Fruit fly (Drosophila melanogaster) Kc167 (cell line): ENCODE measurements around the gene Rac1.

ENCODE experiments used
- Myc ChIP-seq: fragments of >200 bp; optimal IDR thresholded peaks from 2 replicates; lab custom pipeline; 2017; ENCODE audit warnings: missing external identifiers
- Sin3A ChIP-seq: fragments of >200 bp; optimal IDR thresholded peaks from 2 replicates; lab custom pipeline; 2018; ENCODE audit warnings: missing external identifiers
- h ChIP-seq: fragments of >200 bp; optimal IDR thresholded peaks from 3 replicates; lab custom pipeline; 2018; ENCODE audit warnings: missing external identifiers
- insv ChIP-seq: fragments of >200 bp; optimal IDR thresholded peaks from 3 replicates; lab custom pipeline; 2018; ENCODE audit warnings: missing external identifiers
- psq ChIP-seq: fragments of >200 bp; optimal IDR thresholded peaks from 2 replicates; lab custom pipeline; 2017; ENCODE audit warnings: missing external identifiers
- ttk ChIP-seq: sonication (Bioruptor generic); optimal IDR thresholded peaks from 2 replicates; lab custom pipeline; 2017; ENCODE audit warnings: missing external identifiers

Rac1 gene

dm6 chr3L:1334571-1335427, 32.3 kb upstream of the Rac1 start, which contains the start of the genes Hmbs and CG2211:
TSS of gene Hmbs (plus strand) at chr3L:1334889.
TSS of gene CG2211 (minus strand) at chr3L:1335359.
- TF ChIP-seq Myc (lab: Kevin White, UChicago), result no peak
- no peak for TF ChIP-seq h
- TF ChIP-seq insv, result no peak

dm6 chr3L:1332973-1333372, 30.5 kb upstream of the Rac1 start, which contains the start of gene msd5:
TSS of gene msd5 (minus strand) at chr3L:1333146.
- no peak for TF ChIP-seq Myc (lab: Kevin White, UChicago)
- no peak for TF ChIP-seq Sin3A (lab: Kevin White, UChicago)

dm6 chr3L:1331542-1331941, 29.1 kb upstream of the Rac1 start, which contains the start of gene msd1:
TSS of gene msd1 (plus strand) at chr3L:1331744.
- no peak for TF ChIP-seq h
- no peak for TF ChIP-seq psq (lab: Kevin White, UChicago)
- no peak for TF ChIP-seq Sin3A (lab: Kevin White, UChicago)
- no peak for TF ChIP-seq ttk (lab: Kevin White, UChicago)
- no peak for TF ChIP-seq insv
- TF ChIP-seq Myc (lab: Kevin White, UChicago), result no peak

- TF ChIP-seq h (no peak), insv (no peak), Sin3A (lab: Kevin White, UChicago) (no peak), Myc (lab: Kevin White, UChicago) (no peak), psq (lab: Kevin White, UChicago) (no peak), ttk (lab: Kevin White, UChicago) (no peak)
Measured at dm6 chr3L:1330420-1330819, 27.9 kb upstream of the Rac1 start.

- TF ChIP-seq psq (lab: Kevin White, UChicago) (peak; percentile 70), ttk (lab: Kevin White, UChicago) (no peak), h (no peak), Myc (lab: Kevin White, UChicago) (no peak), insv (no peak), Sin3A (lab: Kevin White, UChicago) (no peak)
Measured at dm6 chr3L:1329724-1330123, 27.2 kb upstream of the Rac1 start, which contains the start of gene ND-ACP. TSS of gene ND-ACP (plus strand) at chr3L:1329949.

dm6 chr3L:1325626-1325937, 23.1 kb upstream of the Rac1 start:
- TF ChIP-seq Myc (lab: Kevin White, UChicago) (no peak), insv (no peak), psq (lab: Kevin White, UChicago) (no peak), Sin3A (lab: Kevin White, UChicago) (no peak), ttk (lab: Kevin White, UChicago) (no peak)

- TF ChIP-seq Sin3A (lab: Kevin White, UChicago) (no peak), Myc (lab: Kevin White, UChicago) (no peak), insv (no peak), h (no peak), psq (lab: Kevin White, UChicago) (no peak), ttk (lab: Kevin White, UChicago) (no peak)
Measured at dm6 chr3L:1324818-1325625, 22.5 kb upstream of the Rac1 start.

dm6 chr3L:1323136-1323535, 20.7 kb upstream of the Rac1 start:
- no peak for TF ChIP-seq Myc (lab: Kevin White, UChicago)

- TF ChIP-seq insv, result no peak
Measured at dm6 chr3L:1322706-1323105, 20.2 kb upstream of the Rac1 start, which contains the start of gene CG9184. TSS of gene CG9184 (minus strand) at chr3L:1322806.

dm6 chr3L:1322159-1322558, 19.7 kb upstream of the Rac1 start:
- TF ChIP-seq Myc (lab: Kevin White, UChicago) (no peak), Sin3A (lab: Kevin White, UChicago) (no peak), insv (no peak), h (no peak), ttk (lab: Kevin White, UChicago) (no peak), psq (lab: Kevin White, UChicago) (no peak)

- no peak for TF ChIP-seq insv
- no peak for TF ChIP-seq Sin3A (lab: Kevin White, UChicago)
Measured at dm6 chr3L:1320931-1321556, 18.6 kb upstream of the Rac1 start.

dm6 chr3L:1320230-1320930, 17.9 kb upstream of the Rac1 start:
- TF ChIP-seq insv (no peak), h (no peak), ttk (lab: Kevin White, UChicago) (no peak), Sin3A (lab: Kevin White, UChicago) (no peak), psq (lab: Kevin White, UChicago) (no peak), Myc (lab: Kevin White, UChicago) (no peak)
